Worm (Caenorhabditis elegans) whole organism, young adult: ENCODE data around the gene K10G4.10.

ENCODE experiments used
- D2030.7 ChIP-seq: fragments of 200-800 bp; sonication (Bioruptor generic); IDR thresholded peaks from 2 replicates; pipeline ENCODE4 v1.3.6; 2022; ENCODE audit warnings: missing genetic modification reagents, missing genetic modification characterization, missing compliant biosample characterization
- F10E7.11 ChIP-seq: sonication (generic microtip); optimal IDR thresholded peaks from 2 replicates; lab custom pipeline; 2017; ENCODE audit warnings: mild to moderate bottlenecking, missing genetic modification characterization, moderate library complexity, missing compliant biosample characterization
- F49E8.2 ChIP-seq: sonication (generic microtip); optimal IDR thresholded peaks from 3 replicates; lab custom pipeline; 2017; ENCODE audit warnings: missing genetic modification characterization, mild to moderate bottlenecking, missing compliant biosample characterization, antibody characterized with exemption, moderate library complexity; ENCODE audit not compliant: insufficient read depth
- F55B11.4 ChIP-seq: sonication (generic microtip); optimal IDR thresholded peaks from 2 replicates; lab custom pipeline; 2016; ENCODE audit warnings: missing compliant biosample characterization, missing genetic modification characterization, borderline replicate concordance; ENCODE audit not compliant: insufficient read depth
- K11D2.4 ChIP-seq: fragments of 200-800 bp; sonication (Bioruptor generic); IDR thresholded peaks from 2 replicates; pipeline ENCODE4 v1.3.6; 2022; ENCODE audit warnings: missing genetic modification reagents, missing genetic modification characterization, missing compliant biosample characterization
- T07F8.4 ChIP-seq: sonication (generic microtip); optimal IDR thresholded peaks from 2 replicates; lab custom pipeline; 2016; ENCODE audit warnings: mild to moderate bottlenecking, missing genetic modification characterization, moderate library complexity, missing compliant biosample characterization
- Y53G8AR.9 ChIP-seq: fragments of 200-800 bp; sonication (Bioruptor generic); conservative IDR thresholded peaks from 2 replicates; pipeline ENCODE4 v1.3.6; 2022; ENCODE audit warnings: missing genetic modification reagents, missing genetic modification characterization, missing compliant biosample characterization
- Y56A3A.18 ChIP-seq: fragments of 200-800 bp; sonication (Bioruptor generic); IDR thresholded peaks from 2 replicates; pipeline ENCODE4 v1.3.6; 2022; ENCODE audit warnings: missing genetic modification reagents, missing genetic modification characterization, missing compliant biosample characterization
- akir-1 ChIP-seq: fragments of 200-800 bp; sonication (Bioruptor generic); optimal IDR thresholded peaks from 2 replicates; lab custom pipeline; 2018; ENCODE audit warnings: mild to moderate bottlenecking, missing genetic modification characterization, moderate library complexity, missing compliant biosample characterization
- athp-1 ChIP-seq: sonication (generic microtip); optimal IDR thresholded peaks from 2 replicates; lab custom pipeline; 2017; ENCODE audit warnings: mild to moderate bottlenecking, missing genetic modification characterization, missing compliant biosample characterization
- cebp-1 ChIP-seq, 2 experiments: fragments of 200-800 bp in 1 of 2; sonication (Bioruptor generic) in 1 of 2; sonication (generic microtip) in 1 of 2; IDR thresholded peaks in 1 of 2; optimal IDR thresholded peaks in 1 of 2; 2 replicates each; pipeline versions ENCODE4 v1.3.6 to Lab custom; 2017 to 2022; ENCODE audit warnings: missing compliant biosample characterization in 2 of 2, missing genetic modification characterization in 2 of 2, mild to moderate bottlenecking in 1 of 2, missing genetic modification reagents in 1 of 2, moderate library complexity in 1 of 2
- ceh-79 ChIP-seq: sonication (generic microtip); optimal IDR thresholded peaks from 2 replicates; lab custom pipeline; 2017; ENCODE audit warnings: mild to moderate bottlenecking, missing genetic modification characterization, missing compliant biosample characterization
- dpff-1 ChIP-seq: sonication (generic microtip); optimal IDR thresholded peaks from 2 replicates; lab custom pipeline; 2017; ENCODE audit warnings: mild to moderate bottlenecking, missing genetic modification characterization, missing compliant biosample characterization
- ekl-4 ChIP-seq: fragments of 200-800 bp; sonication (Bioruptor generic); IDR thresholded peaks from 2 replicates; pipeline ENCODE4 v1.3.6; 2022; ENCODE audit warnings: missing genetic modification reagents, missing genetic modification characterization, missing compliant biosample characterization
- fkh-3 ChIP-seq: sonication (generic microtip); optimal IDR thresholded peaks from 2 replicates; lab custom pipeline; 2016; ENCODE audit warnings: mild to moderate bottlenecking, missing genetic modification characterization, missing compliant biosample characterization
- hlh-12 ChIP-seq: sonication (generic microtip); optimal IDR thresholded peaks from 2 replicates; lab custom pipeline; 2016; ENCODE audit warnings: missing genetic modification characterization, missing compliant biosample characterization
- hlh-26 ChIP-seq: fragments of 200-800 bp; sonication (Bioruptor generic); conservative IDR thresholded peaks from 2 replicates; pipeline ENCODE4 v1.3.6; 2022; ENCODE audit warnings: missing genetic modification reagents, missing genetic modification characterization, missing compliant biosample characterization
- hmg-1.2 ChIP-seq: fragments of 200-800 bp; sonication (Bioruptor generic); IDR thresholded peaks from 2 replicates; pipeline ENCODE4 v1.3.6; 2022; ENCODE audit warnings: missing genetic modification reagents, missing genetic modification characterization, missing compliant biosample characterization
- lag-1 ChIP-seq: fragments of 200-800 bp; sonication (Bioruptor generic); IDR thresholded peaks from 2 replicates; pipeline ENCODE4 v1.3.6; 2022; ENCODE audit warnings: missing genetic modification reagents, missing genetic modification characterization, missing compliant biosample characterization
- let-607 ChIP-seq, 2 experiments: fragments of 200-800 bp in 1 of 2; sonication (Bioruptor generic) in 1 of 2; sonication (generic microtip) in 1 of 2; optimal IDR thresholded peaks; 2 replicates each; lab custom pipeline; 2016 to 2018; ENCODE audit warnings: mild to moderate bottlenecking in 2 of 2, missing compliant biosample characterization in 2 of 2, missing genetic modification characterization in 2 of 2, moderate library complexity in 2 of 2, missing genotype in 1 of 2
- lin-35 ChIP-seq, 3 experiments: fragments of 150-350 bp in 2 of 3; sonication (generic microtip) in 1 of 3; optimal IDR thresholded peaks; 2 replicates each; lab custom pipeline; 2014 to 2018; ENCODE audit warnings: missing biosample characterization in 3 of 3, missing genetic modification characterization in 3 of 3, missing genetic modification reagents in 3 of 3
- lin-54 ChIP-seq: fragments of 200-800 bp; sonication (Bioruptor generic); optimal IDR thresholded peaks from 2 replicates; lab custom pipeline; 2018; ENCODE audit warnings: mild to moderate bottlenecking, missing genetic modification characterization, missing compliant biosample characterization
- lsy-27 ChIP-seq: sonication (generic microtip); optimal IDR thresholded peaks from 2 replicates; lab custom pipeline; 2017; ENCODE audit warnings: missing genetic modification characterization, mild to moderate bottlenecking, missing compliant biosample characterization, antibody characterized with exemption, missing genotype, borderline replicate concordance; ENCODE audit not compliant: insufficient read depth
- nfya-1 ChIP-seq: sonication (generic microtip); optimal IDR thresholded peaks from 2 replicates; lab custom pipeline; 2017; ENCODE audit warnings: antibody characterized with exemption, missing compliant biosample characterization, missing genetic modification characterization, borderline replicate concordance; ENCODE audit not compliant: insufficient read depth
- nfyb-1 ChIP-seq: fragments of 200-800 bp; sonication (Bioruptor generic); IDR thresholded peaks from 2 replicates; pipeline ENCODE4 v1.3.6; 2022; ENCODE audit warnings: missing genetic modification reagents, missing genetic modification characterization, missing compliant biosample characterization
- nhr-80 ChIP-seq: sonication (generic microtip); optimal IDR thresholded peaks from 2 replicates; lab custom pipeline; 2016; ENCODE audit warnings: missing genetic modification characterization, missing compliant biosample characterization
- nhr-90 ChIP-seq: sonication (generic microtip); optimal IDR thresholded peaks from 2 replicates; lab custom pipeline; 2016; ENCODE audit warnings: missing genotype, mild to moderate bottlenecking, missing genetic modification characterization, missing compliant biosample characterization
- repo-1 ChIP-seq: sonication (generic microtip); optimal IDR thresholded peaks from 2 replicates; lab custom pipeline; 2017; ENCODE audit warnings: mild to moderate bottlenecking, missing genetic modification characterization, missing compliant biosample characterization
- rpc-1 ChIP-seq, 2 experiments: fragments of 150-350 bp in 1 of 2; sonication (generic microtip) in 1 of 2; optimal IDR thresholded peaks; 2 replicates each; lab custom pipeline; 2014 to 2018; ENCODE audit warnings: missing biosample characterization in 1 of 2, missing genetic modification characterization in 1 of 2, missing genetic modification reagents in 1 of 2, missing genotype in 1 of 2
- sdz-38 ChIP-seq: sonication (generic microtip); optimal IDR thresholded peaks from 2 replicates; lab custom pipeline; 2016; ENCODE audit warnings: missing genotype, missing genetic modification characterization, missing compliant biosample characterization
- snpc-4 ChIP-seq, 5 experiments: fragments of 150-350 bp in 1 of 5; sonication (generic microtip) in 4 of 5; optimal IDR thresholded peaks; 2 replicates each; lab custom pipeline; 2014 to 2018; ENCODE audit warnings: missing genetic modification characterization in 5 of 5, missing biosample characterization in 3 of 5, antibody characterized with exemption in 2 of 5, mild to moderate bottlenecking in 2 of 5, missing compliant biosample characterization in 2 of 5, missing genotype in 2 of 5, moderate library complexity in 2 of 5, missing genetic modification reagents in 1 of 5
- unc-130 ChIP-seq: sonication (generic microtip); optimal IDR thresholded peaks from 2 replicates; lab custom pipeline; 2016; ENCODE audit warnings: missing genetic modification reagents, missing genetic modification characterization, missing compliant biosample characterization
- unc-62 ChIP-seq: fragments of 150-350 bp; optimal IDR thresholded peaks from 2 replicates; lab custom pipeline; 2014; ENCODE audit warnings: missing biosample characterization, missing genetic modification reagents, missing genetic modification characterization
- ztf-22 ChIP-seq: fragments of 200-800 bp; sonication (Bioruptor generic); optimal IDR thresholded peaks from 2 replicates; lab custom pipeline; 2018; ENCODE audit warnings: mild to moderate bottlenecking, missing genetic modification characterization, moderate library complexity, missing compliant biosample characterization
- ztf-3 ChIP-seq: fragments of 200-800 bp; sonication (Bioruptor generic); optimal IDR thresholded peaks from 2 replicates; lab custom pipeline; 2018; ENCODE audit warnings: mild to moderate bottlenecking, missing genetic modification characterization, missing compliant biosample characterization

K10G4.10 gene

ce11 chrV:17241278-17241661 lies 32.1 kb upstream of the K10G4.10 start:
- TF ChIP-seq nhr-90 (tag; lab: Kevin White, UChicago) (no peak), snpc-4 (GFP tag; optimal IDR thresholded peaks at IDR 0.05; lab: Kevin White, UChicago) (no peak), snpc-4 (tag; optimal IDR thresholded peaks at IDR 0.05; lab: Kevin White, UChicago) (peak in 1 of 4 experiments; percentile 19), lsy-27 (no peak), hlh-26 (no peak), rpc-1 (optimal IDR thresholded peaks at IDR 0.05; lab: Kevin White, UChicago) (no peak), rpc-1 (tag; optimal IDR thresholded peaks at IDR 0.05; lab: Kevin White, UChicago) (no peak), cebp-1 (GFP tag; IDR thresholded peaks at IDR 0.05; lab: Robert Waterston, UW) (no peak), cebp-1 (tag; optimal IDR thresholded peaks at IDR 0.05; lab: Kevin White, UChicago) (no peak), ztf-22 (no peak), nhr-80 (tag; lab: Kevin White, UChicago) (peak; percentile 71), ekl-4 (no peak), lin-35 (GFP tag; optimal IDR thresholded peaks at IDR 0.05; lab: Kevin White, UChicago) (no peak), hlh-12 (tag; lab: Kevin White, UChicago) (no peak), lin-54 (GFP tag; lab: Kevin White, UChicago) (no peak)

ce11 chrV:17242552-17242951 lies 30.8 kb upstream of the K10G4.10 start, which contains the start of gene Y68A4B.3:
Y68A4B.3 (minus strand) TSS chrV:17242652.
- TF ChIP-seq Y53G8AR.9 (no peak), ztf-3 (GFP tag; lab: Kevin White, UChicago) (no peak)

- TF ChIP-seq let-607 (tag; optimal IDR thresholded peaks at IDR 0.05; lab: Kevin White, UChicago): no peak
- TF ChIP-seq unc-130 (GFP tag; lab: Kevin White, UChicago): no peak
- no peak for TF ChIP-seq ceh-79 (tag; lab: Kevin White, UChicago)
- no peak for TF ChIP-seq nfya-1
- no peak for TF ChIP-seq T07F8.4 (tag; lab: Kevin White, UChicago)
- TF ChIP-seq F49E8.2: no peak
- no peak for TF ChIP-seq akir-1
- no peak for TF ChIP-seq F10E7.11 (tag; lab: Kevin White, UChicago)
- TF ChIP-seq dpff-1: no peak
- no peak for TF ChIP-seq K11D2.4 (GFP tag; lab: Robert Waterston, UW)
Measured at ce11 chrV:17243016-17243415, 30.3 kb upstream of the K10G4.10 start.

- no peak for TF ChIP-seq athp-1 (tag; lab: Kevin White, UChicago)
- no peak for TF ChIP-seq snpc-4 (GFP tag; optimal IDR thresholded peaks at IDR 0.05; lab: Kevin White, UChicago)
- no peak for TF ChIP-seq snpc-4 (tag; optimal IDR thresholded peaks at IDR 0.05; lab: Kevin White, UChicago)
- TF ChIP-seq lag-1 (GFP tag; lab: Robert Waterston, UW): no peak
- TF ChIP-seq fkh-3 (tag; lab: Kevin White, UChicago): no peak
- TF ChIP-seq hmg-1.2 (GFP tag; lab: Robert Waterston, UW): no peak
- TF ChIP-seq ekl-4: no peak
- no peak for TF ChIP-seq unc-62 (GFP tag; lab: Kevin White, UChicago)
- TF ChIP-seq repo-1: no peak
- no peak for TF ChIP-seq F55B11.4 (tag; lab: Kevin White, UChicago)
- no peak for TF ChIP-seq Y56A3A.18 (GFP tag; lab: Robert Waterston, UW)
- TF ChIP-seq T07F8.4 (tag; lab: Kevin White, UChicago): no peak
- no peak for TF ChIP-seq nfyb-1 (GFP tag; lab: Robert Waterston, UW)
- TF ChIP-seq sdz-38 (tag; lab: Kevin White, UChicago): no peak
- no peak for TF ChIP-seq D2030.7 (GFP tag; lab: Robert Waterston, UW)
Measured at ce11 chrV:17245406-17245805, 27.9 kb upstream of the K10G4.10 start, which contains the start of gene clec-242. clec-242 (minus strand) TSS chrV:17245506.
